Worm (Caenorhabditis elegans) whole organism, L3 larva: ENCODE data around the gene gmn-1.

Experiments
- R02D3.7 ChIP-seq: fragments of 150-350 bp; optimal IDR thresholded peaks from 2 replicates; lab custom pipeline; 2014; ENCODE audit warnings: missing biosample characterization, missing genetic modification characterization
- ZK546.5 ChIP-seq: sonication (generic microtip); optimal IDR thresholded peaks from 2 replicates; lab custom pipeline; 2017; ENCODE audit warnings: missing biosample characterization, missing genetic modification characterization
- ama-1 ChIP-seq: fragments of 150-350 bp; optimal IDR thresholded peaks from 2 replicates; lab custom pipeline; 2018
- ceh-16 ChIP-seq: sonication (generic microtip); optimal IDR thresholded peaks from 2 replicates; lab custom pipeline; 2017; ENCODE audit warnings: missing biosample characterization, missing genetic modification characterization
- ceh-28 ChIP-seq: fragments of 150-350 bp; optimal IDR thresholded peaks from 2 replicates; lab custom pipeline; 2014; ENCODE audit warnings: missing biosample characterization, missing genetic modification reagents, missing genetic modification characterization
- daf-12 ChIP-seq: fragments of 150-350 bp; optimal IDR thresholded peaks from 2 replicates; lab custom pipeline; 2014; ENCODE audit warnings: missing biosample characterization, missing genetic modification reagents, missing genetic modification characterization
- egl-27 ChIP-seq: sonication (generic microtip); optimal IDR thresholded peaks from 4 replicates; lab custom pipeline; 2017; ENCODE audit warnings: missing biosample characterization, missing genetic modification reagents, missing genetic modification characterization
- egl-5 ChIP-seq: fragments of 150-350 bp; optimal IDR thresholded peaks from 2 replicates; lab custom pipeline; 2017; ENCODE audit warnings: missing biosample characterization, missing genetic modification reagents, missing genetic modification characterization, inconsistent platforms
- elt-1 ChIP-seq: fragments of 150-350 bp; optimal IDR thresholded peaks from 2 replicates; lab custom pipeline; 2014; ENCODE audit warnings: missing biosample characterization, missing genetic modification characterization
- elt-2 ChIP-seq: sonication (generic microtip); optimal IDR thresholded peaks from 2 replicates; lab custom pipeline; 2016; ENCODE audit warnings: missing genetic modification reagents, mild to moderate bottlenecking, missing genetic modification characterization, missing compliant biosample characterization
- eor-1 ChIP-seq, 2 experiments: fragments of 150-350 bp; optimal IDR thresholded peaks; 2 replicates each; lab custom pipeline; 2014 to 2018; ENCODE audit warnings: missing biosample characterization in 2 of 2, missing genetic modification characterization in 2 of 2
- fkh-10 ChIP-seq: sonication (generic microtip); optimal IDR thresholded peaks from 2 replicates; lab custom pipeline; 2017; ENCODE audit warnings: missing biosample characterization, missing genetic modification reagents, missing genetic modification characterization
- fkh-2 ChIP-seq: fragments of 150-350 bp; optimal IDR thresholded peaks from 2 replicates; lab custom pipeline; 2014; ENCODE audit warnings: missing biosample characterization, missing genetic modification reagents, missing genetic modification characterization
- fos-1 ChIP-seq: fragments of 150-350 bp; optimal IDR thresholded peaks from 2 replicates; lab custom pipeline; 2014; ENCODE audit warnings: missing biosample characterization, missing genetic modification characterization
- hmg-11 ChIP-seq: sonication (generic microtip); optimal IDR thresholded peaks from 2 replicates; lab custom pipeline; 2016; ENCODE audit warnings: missing genetic modification characterization, missing compliant biosample characterization
- jun-1 ChIP-seq: fragments of 150-350 bp; optimal IDR thresholded peaks from 2 replicates; lab custom pipeline; 2014; ENCODE audit warnings: missing biosample characterization, missing genetic modification reagents, missing genetic modification characterization
- lin-15B ChIP-seq: fragments of 150-350 bp; optimal IDR thresholded peaks from 2 replicates; lab custom pipeline; 2014; ENCODE audit warnings: missing biosample characterization, missing genetic modification characterization
- lin-39 ChIP-seq: fragments of 150-350 bp; optimal IDR thresholded peaks from 2 replicates; lab custom pipeline; 2018; ENCODE audit warnings: missing biosample characterization, missing genetic modification reagents, missing genetic modification characterization
- lsy-12 ChIP-seq: sonication (generic microtip); optimal IDR thresholded peaks from 2 replicates; lab custom pipeline; 2016; ENCODE audit warnings: mild to moderate bottlenecking, missing genetic modification characterization, missing compliant biosample characterization
- mml-1 ChIP-seq: fragments of 150-350 bp; sonication (generic microtip); optimal IDR thresholded peaks from 3 replicates; lab custom pipeline; 2014; ENCODE audit warnings: missing biosample characterization, missing genetic modification characterization
- nfya-1 ChIP-seq: sonication (generic microtip); optimal IDR thresholded peaks from 2 replicates; lab custom pipeline; 2017; ENCODE audit warnings: missing genetic modification characterization, mild to moderate bottlenecking, missing compliant biosample characterization, antibody characterized with exemption, moderate library complexity; ENCODE audit not compliant: insufficient read depth
- nhr-11 ChIP-seq: fragments of 150-350 bp; optimal IDR thresholded peaks from 2 replicates; lab custom pipeline; 2014; ENCODE audit warnings: missing biosample characterization, missing genetic modification characterization
- nhr-23 ChIP-seq: fragments of 150-350 bp; optimal IDR thresholded peaks from 2 replicates; lab custom pipeline; 2014; ENCODE audit warnings: missing biosample characterization, missing genetic modification reagents, missing genetic modification characterization
- nhr-237 ChIP-seq: fragments of 150-350 bp; optimal IDR thresholded peaks from 2 replicates; lab custom pipeline; 2014; ENCODE audit warnings: missing biosample characterization, missing genetic modification characterization
- nhr-25 ChIP-seq: sonication (generic microtip); optimal IDR thresholded peaks from 2 replicates; lab custom pipeline; 2017; ENCODE audit warnings: missing biosample characterization, missing genetic modification characterization
- nhr-28 ChIP-seq: fragments of 150-350 bp; optimal IDR thresholded peaks from 2 replicates; lab custom pipeline; 2014; ENCODE audit warnings: missing biosample characterization, missing genetic modification characterization
- nhr-43 ChIP-seq: sonication (generic microtip); optimal IDR thresholded peaks from 2 replicates; lab custom pipeline; 2016; ENCODE audit warnings: mild to moderate bottlenecking, missing genetic modification characterization, missing compliant biosample characterization; ENCODE audit not compliant: poor library complexity, severe bottlenecking
- nhr-67 ChIP-seq: fragments of 150-350 bp; optimal IDR thresholded peaks from 2 replicates; lab custom pipeline; 2014; ENCODE audit warnings: missing biosample characterization, missing genetic modification characterization
- nhr-76 ChIP-seq: fragments of 150-350 bp; sonication (generic microtip); optimal IDR thresholded peaks from 5 replicates; lab custom pipeline; 2014; ENCODE audit warnings: missing biosample characterization, missing genetic modification characterization
- nhr-77 ChIP-seq: fragments of 150-350 bp; optimal IDR thresholded peaks from 2 replicates; lab custom pipeline; 2014; ENCODE audit warnings: missing biosample characterization, missing genetic modification characterization
- pha-4 ChIP-seq: fragments of 150-350 bp; optimal IDR thresholded peaks from 2 replicates; lab custom pipeline; 2014; ENCODE audit warnings: missing biosample characterization, missing genetic modification reagents, missing genetic modification characterization
- sea-2 ChIP-seq: fragments of 150-350 bp; sonication (generic microtip); optimal IDR thresholded peaks from 4 replicates; lab custom pipeline; 2014; ENCODE audit warnings: missing biosample characterization, missing genetic modification reagents, missing genetic modification characterization
- skn-1 ChIP-seq: fragments of 150-350 bp; optimal IDR thresholded peaks from 2 replicates; lab custom pipeline; 2014; ENCODE audit warnings: missing biosample characterization, missing genetic modification characterization
- snpc-4 ChIP-seq: fragments of 150-350 bp; optimal IDR thresholded peaks from 2 replicates; lab custom pipeline; 2014; ENCODE audit warnings: missing biosample characterization, missing genetic modification characterization
- unc-39 ChIP-seq: sonication (generic microtip); optimal IDR thresholded peaks from 4 replicates; lab custom pipeline; 2017; ENCODE audit warnings: missing biosample characterization, missing genetic modification characterization
- unc-62 ChIP-seq: fragments of 150-350 bp; sonication (generic microtip); optimal IDR thresholded peaks from 4 replicates; lab custom pipeline; 2014; ENCODE audit warnings: missing biosample characterization, missing genetic modification reagents, missing genetic modification characterization
- zag-1 ChIP-seq: fragments of 150-350 bp; optimal IDR thresholded peaks from 2 replicates; lab custom pipeline; 2014; ENCODE audit warnings: missing biosample characterization, missing genetic modification characterization
- ztf-11 ChIP-seq: fragments of 150-350 bp; optimal IDR thresholded peaks from 2 replicates; lab custom pipeline; 2014; ENCODE audit warnings: missing biosample characterization, missing genetic modification characterization

gmn-1 gene

DNA sequence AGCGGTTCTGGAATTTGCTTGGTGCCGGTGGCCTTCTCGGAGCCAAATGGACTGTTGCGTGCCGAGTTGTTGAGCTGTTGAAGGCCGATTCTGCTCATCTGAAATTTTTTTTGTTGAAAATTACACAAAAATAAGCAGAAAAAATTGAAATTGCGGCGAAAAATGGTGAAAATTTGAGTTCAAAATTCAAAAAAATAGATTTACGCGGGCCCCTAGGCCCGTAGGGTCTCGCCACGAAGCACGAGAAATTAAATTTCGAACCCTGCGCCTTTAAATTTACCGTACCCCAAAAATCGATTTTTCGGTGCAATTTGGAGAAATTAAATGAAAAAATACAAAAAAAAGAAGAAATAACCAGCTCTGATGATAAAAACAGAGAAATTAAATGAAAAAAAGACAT is at the start of gene gmn-1:
TSS of gene gmn-1 (minus strand) at position 98 of the 400 bp plus-strand sequence.
- no peak for TF ChIP-seq ceh-16 (tag; lab: Kevin White, UChicago)
- TF ChIP-seq egl-27 (tag; lab: Kevin White, UChicago): no peak
- TF ChIP-seq jun-1: no peak
- no peak for TF ChIP-seq zag-1 (tag; lab: Kevin White, UChicago)
- TF ChIP-seq fkh-2: no peak
- TF ChIP-seq mml-1 (tag; lab: Kevin White, UChicago): no peak
- TF ChIP-seq, all 47 proteins: peak for 0

DNA sequence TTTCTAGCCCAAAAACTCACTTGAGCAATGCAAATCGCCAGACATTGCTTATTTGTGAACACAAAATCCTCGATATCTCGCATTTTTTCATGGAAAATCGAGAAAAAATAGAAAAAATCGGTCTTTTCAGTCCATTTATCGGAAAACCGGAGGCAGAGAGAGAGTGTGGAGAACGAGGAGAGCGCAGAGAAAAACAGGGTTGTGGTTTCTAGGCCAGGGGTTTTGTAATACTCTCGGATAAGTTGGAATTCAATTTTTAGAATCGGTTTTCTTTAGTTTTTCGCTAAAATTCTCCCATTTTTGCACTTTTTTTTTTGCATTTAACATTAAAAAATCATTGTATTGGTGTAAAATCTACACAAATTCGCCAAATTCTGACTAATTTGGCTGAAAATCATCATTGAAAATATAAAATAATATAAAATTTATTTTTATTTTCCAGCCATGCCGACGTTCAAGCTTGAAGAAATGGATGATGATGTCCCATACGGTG is 48.5 kb upstream of the gmn-1 start, which contains the start of the genes Y75B8A.24 and Y75B8A.25:
TSS of gene Y75B8A.24 (minus strand) at position 155 of the 493 bp plus-strand sequence.
TSS of gene Y75B8A.25 (plus strand) at position 443 of the 493 bp plus-strand sequence.
- TF ChIP-seq nhr-43 (tag; lab: Kevin White, UChicago): peak; percentile 86
- TF ChIP-seq nhr-25 (tag; lab: Kevin White, UChicago): peak; percentile 15
- TF ChIP-seq nfya-1 (tag; lab: Kevin White, UChicago): peak; percentile 86
- TF ChIP-seq lin-15B: peak; percentile 87
- TF ChIP-seq fkh-10 (GFP tag; lab: Kevin White, UChicago): peak; percentile 26
- peak; percentile 64 for TF ChIP-seq pha-4 (tag; lab: Kevin White, UChicago)
- TF ChIP-seq egl-27 (tag; lab: Kevin White, UChicago): no peak
- TF ChIP-seq hmg-11: peak; percentile 14
- TF ChIP-seq lin-39 (tag; lab: Kevin White, UChicago): peak; percentile 14
- TF ChIP-seq ceh-28 (tag; lab: Kevin White, UChicago): peak; percentile 55
- no peak for TF ChIP-seq zag-1 (tag; lab: Kevin White, UChicago)
- TF ChIP-seq lsy-12 (tag; lab: Kevin White, UChicago): peak; percentile 37
- TF ChIP-seq eor-1 (tag; optimal IDR thresholded peaks at IDR 0.05; lab: Kevin White, UChicago): peak in 1 of 2 experiments; percentile 25
- peak; percentile 67 for TF ChIP-seq snpc-4 (tag; lab: Kevin White, UChicago)
- TF ChIP-seq nhr-77 (tag; lab: Kevin White, UChicago): no peak
- peak; percentile 65 for TF ChIP-seq nhr-23
- TF ChIP-seq daf-12 (tag; lab: Kevin White, UChicago): no peak
- peak; percentile 58 for TF ChIP-seq R02D3.7
- TF ChIP-seq sea-2 (GFP tag; lab: Kevin White, UChicago): no peak
- TF ChIP-seq unc-39 (tag; lab: Kevin White, UChicago): no peak

DNA sequence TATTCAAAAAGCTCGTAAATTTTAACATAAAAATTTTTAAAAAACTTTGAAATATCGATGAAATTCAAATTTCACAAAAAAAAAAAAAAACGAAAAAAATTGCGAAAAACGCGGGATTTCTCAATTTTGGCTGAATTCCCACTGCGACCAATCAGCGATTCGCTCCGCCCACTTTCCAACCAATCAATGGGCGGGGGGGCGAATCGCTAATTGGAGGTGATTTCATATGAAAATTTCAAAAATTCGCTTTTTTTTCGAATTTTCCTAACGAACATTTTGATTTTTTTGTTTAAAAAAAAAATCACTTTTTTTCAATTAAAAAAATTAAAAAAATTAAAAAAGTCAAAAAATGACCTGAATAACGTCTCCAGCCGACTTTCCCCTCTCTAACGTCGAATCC is 45.3 kb upstream of the gmn-1 start:
- TF ChIP-seq nfya-1 (tag; lab: Kevin White, UChicago) (peak; percentile 75), ztf-11 (tag; lab: Kevin White, UChicago) (no peak), nhr-77 (tag; lab: Kevin White, UChicago) (no peak), egl-5 (tag; lab: Kevin White, UChicago) (no peak)

DNA sequence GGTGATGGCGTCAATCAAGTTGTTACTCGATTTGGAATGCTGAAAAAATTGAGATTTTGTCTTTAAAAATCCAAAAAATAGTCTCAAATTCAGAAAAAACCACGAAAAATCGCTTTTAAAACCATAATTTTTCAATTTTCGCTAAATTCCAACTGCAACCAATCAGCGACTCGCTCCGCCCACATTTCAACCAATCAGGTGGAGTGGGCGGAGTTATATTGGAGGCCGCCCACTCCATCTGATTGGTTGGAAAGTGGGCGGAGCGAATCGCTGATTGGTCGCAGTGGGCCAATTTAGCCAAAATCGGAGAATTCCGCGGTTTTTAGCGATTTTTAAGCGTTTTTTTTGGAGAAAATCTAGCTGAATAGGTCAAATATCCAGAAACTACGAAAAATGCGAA is 44.7 kb upstream of the gmn-1 start:
- TF ChIP-seq unc-62 (GFP tag; lab: Kevin White, UChicago): no peak
- TF ChIP-seq nfya-1 (tag; lab: Kevin White, UChicago): peak; percentile 98
- no peak for TF ChIP-seq mml-1 (tag; lab: Kevin White, UChicago)
- TF ChIP-seq zag-1 (tag; lab: Kevin White, UChicago): no peak
- no peak for TF ChIP-seq fos-1 (tag; lab: Kevin White, UChicago)

DNA sequence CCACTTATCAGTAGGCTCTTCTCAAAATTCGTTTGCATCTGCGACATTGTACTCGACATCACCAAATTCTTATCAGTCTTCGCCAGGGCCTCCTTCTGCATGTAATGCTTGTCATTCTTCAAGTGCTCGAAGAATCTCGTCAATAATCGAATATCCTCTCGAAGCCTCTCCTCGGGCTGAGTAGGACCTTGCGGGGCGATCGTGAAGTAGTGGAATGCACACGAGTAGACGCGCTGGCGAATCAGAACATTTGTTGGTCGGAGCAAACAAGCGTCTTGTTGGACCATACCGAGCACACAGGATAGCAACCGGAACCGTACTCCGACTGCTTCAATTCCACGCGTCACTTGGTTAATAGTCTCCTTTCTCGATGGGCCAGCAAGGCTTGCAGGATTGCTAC is 35.3 kb upstream of the gmn-1 start:
- TF ChIP-seq snpc-4 (tag; lab: Kevin White, UChicago): no peak
- no peak for TF ChIP-seq egl-27 (tag; lab: Kevin White, UChicago)
- no peak for TF ChIP-seq ceh-16 (tag; lab: Kevin White, UChicago)
- no peak for TF ChIP-seq nhr-23
- no peak for TF ChIP-seq unc-62 (GFP tag; lab: Kevin White, UChicago)
- TF ChIP-seq R02D3.7: no peak
- TF ChIP-seq ztf-11 (tag; lab: Kevin White, UChicago): no peak
- no peak for TF ChIP-seq zag-1 (tag; lab: Kevin White, UChicago)

DNA sequence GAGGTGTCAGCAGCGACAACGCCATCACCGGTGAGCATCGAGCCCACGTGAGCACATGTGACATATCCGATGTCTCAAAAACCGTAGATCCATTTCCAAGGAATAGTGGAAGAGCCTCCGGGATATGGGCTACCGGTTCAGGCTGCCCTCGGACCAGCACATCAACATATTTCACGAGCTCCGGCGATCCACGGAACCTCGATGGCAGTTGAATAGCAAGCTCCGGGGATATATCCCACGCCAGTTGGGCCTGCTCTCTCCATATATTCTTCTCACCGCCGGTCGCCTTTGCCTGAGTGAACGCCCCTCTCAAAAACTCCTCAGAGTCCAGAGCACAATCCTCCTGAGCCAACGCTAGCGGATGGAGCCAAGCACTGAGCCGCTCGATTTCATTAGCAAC is 34.7 kb upstream of the gmn-1 start:
- TF ChIP-seq nhr-43 (tag; lab: Kevin White, UChicago) (no peak), fkh-2 (no peak), nhr-28 (no peak), elt-1 (tag; lab: Kevin White, UChicago) (no peak), lsy-12 (tag; lab: Kevin White, UChicago) (no peak), pha-4 (tag; lab: Kevin White, UChicago) (no peak), skn-1 (no peak), eor-1 (tag; optimal IDR thresholded peaks at IDR 0.05; lab: Kevin White, UChicago) (no peak), snpc-4 (tag; lab: Kevin White, UChicago) (no peak), nhr-67 (tag; lab: Kevin White, UChicago) (no peak), ama-1 (lab: Kevin White, UChicago) (no peak), ztf-11 (tag; lab: Kevin White, UChicago) (no peak), nhr-76 (tag; lab: Kevin White, UChicago) (no peak), elt-2 (tag; lab: Kevin White, UChicago) (no peak), nhr-237 (tag; lab: Kevin White, UChicago) (no peak), nhr-11 (tag; lab: Kevin White, UChicago) (no peak), ZK546.5 (tag; lab: Kevin White, UChicago) (no peak)
